Worm (Caenorhabditis elegans) whole organism, early embryonic: ENCODE results near the gene Y57A10C.10.

Experiments
- B0310.2 ChIP-seq: sonication (generic microtip); optimal IDR thresholded peaks from 2 replicates; lab custom pipeline; 2016; ENCODE audit warnings: mild to moderate bottlenecking, missing genetic modification characterization, missing compliant biosample characterization
- F13C5.2 ChIP-seq: sonication (generic microtip); optimal IDR thresholded peaks from 2 replicates; lab custom pipeline; 2017; ENCODE audit warnings: mild to moderate bottlenecking, missing genetic modification characterization, inconsistent platforms, missing compliant biosample characterization
- aly-1 ChIP-seq: sonication (generic microtip); optimal IDR thresholded peaks from 2 replicates; lab custom pipeline; 2016; ENCODE audit warnings: missing genetic modification characterization, missing compliant biosample characterization
- ama-1 ChIP-seq: fragments of 150-350 bp; optimal IDR thresholded peaks from 2 replicates; lab custom pipeline; 2014
- ceh-13 ChIP-seq: fragments of 200-800 bp; sonication (Bioruptor generic); optimal IDR thresholded peaks from 2 replicates; lab custom pipeline; 2018; ENCODE audit warnings: mild to moderate bottlenecking, missing genetic modification characterization, missing compliant biosample characterization
- ceh-36 ChIP-seq: sonication (generic microtip); optimal IDR thresholded peaks from 2 replicates; lab custom pipeline; 2016; ENCODE audit warnings: missing genetic modification characterization, inconsistent platforms, missing compliant biosample characterization
- ets-7 ChIP-seq: sonication (generic microtip); optimal IDR thresholded peaks from 2 replicates; lab custom pipeline; 2016; ENCODE audit warnings: missing genotype, missing genetic modification characterization, missing compliant biosample characterization
- flt-1 ChIP-seq: fragments of 200-800 bp; sonication (Bioruptor generic); IDR thresholded peaks from 2 replicates; pipeline ENCODE4 v1.3.6; 2022; ENCODE audit warnings: missing genetic modification characterization, missing compliant biosample characterization
- hmbx-1 ChIP-seq: sonication (generic microtip); optimal IDR thresholded peaks from 2 replicates; lab custom pipeline; 2016; ENCODE audit warnings: mild to moderate bottlenecking, missing genetic modification characterization, missing compliant biosample characterization
- hmg-4 ChIP-seq: fragments of 200-800 bp; sonication (Bioruptor generic); optimal IDR thresholded peaks from 2 replicates; lab custom pipeline; 2018; ENCODE audit warnings: mild to moderate bottlenecking, missing genetic modification characterization, missing compliant biosample characterization
- hnd-1 ChIP-seq: sonication (generic microtip); optimal IDR thresholded peaks from 2 replicates; lab custom pipeline; 2016; ENCODE audit warnings: missing genetic modification characterization, missing compliant biosample characterization
- pes-1 ChIP-seq: fragments of 200-800 bp; sonication (Bioruptor generic); IDR thresholded peaks from 2 replicates; pipeline ENCODE4 v1.3.6; 2022; ENCODE audit warnings: missing genetic modification reagents, missing genetic modification characterization, missing compliant biosample characterization
- scrt-1 ChIP-seq: fragments of 200-800 bp; sonication (Bioruptor generic); IDR thresholded peaks from 2 replicates; pipeline ENCODE4 v1.3.6; 2022; ENCODE audit warnings: missing genetic modification characterization, missing compliant biosample characterization
- sea-1 ChIP-seq: fragments of 200-800 bp; sonication (Bioruptor generic); conservative IDR thresholded peaks from 2 replicates; pipeline ENCODE4 v1.3.6; 2022; ENCODE audit warnings: missing genetic modification characterization, missing compliant biosample characterization
- tbx-11 ChIP-seq: fragments of 200-800 bp; sonication (Bioruptor generic); IDR thresholded peaks from 2 replicates; pipeline ENCODE4 v1.3.6; 2022; ENCODE audit warnings: missing genetic modification characterization, missing compliant biosample characterization
- tbx-37 ChIP-seq: fragments of 200-800 bp; sonication (Bioruptor generic); conservative IDR thresholded peaks from 2 replicates; pipeline ENCODE4 v1.3.6; 2022; ENCODE audit warnings: missing genetic modification reagents, missing genetic modification characterization, missing compliant biosample characterization
- tra-4 ChIP-seq: sonication (generic microtip); optimal IDR thresholded peaks from 2 replicates; lab custom pipeline; 2017; ENCODE audit warnings: missing genetic modification characterization, missing compliant biosample characterization

Gene Y57A10C.10

DNA sequence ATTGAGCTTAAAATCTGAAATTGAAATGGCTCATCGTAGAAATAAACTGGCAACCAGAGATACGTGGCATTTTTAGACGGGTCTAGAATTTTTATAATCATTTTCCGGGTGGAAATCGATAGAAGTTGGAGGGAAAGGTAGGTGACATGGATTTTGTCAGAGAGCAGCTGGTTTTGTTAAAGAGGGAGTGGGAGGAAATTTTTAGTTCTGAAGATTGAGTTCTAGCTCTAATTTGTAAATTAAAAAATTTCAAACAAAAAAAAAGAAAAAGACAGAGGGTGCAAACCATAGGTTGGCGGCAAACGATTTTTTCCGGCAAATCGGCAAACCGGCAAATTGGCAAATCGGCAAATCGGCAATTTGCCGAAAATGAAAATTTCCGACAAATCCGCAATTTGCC is 15.6 kb upstream of the Y57A10C.10 start, which contains the start of gene sre-32:
sre-32 (minus strand) TSS at position 101 of the 400 bp plus-strand sequence.
- TF ChIP-seq tbx-11 (GFP tag; lab: Robert Waterston, UW) = no peak
- TF ChIP-seq scrt-1 (GFP tag; lab: Robert Waterston, UW) = no peak
- no peak for TF ChIP-seq tra-4 (tag; lab: Kevin White, UChicago)
- TF ChIP-seq hnd-1 (tag; lab: Kevin White, UChicago) = no peak
- no peak for TF ChIP-seq F13C5.2
- TF ChIP-seq B0310.2 (tag; lab: Kevin White, UChicago) = no peak
- TF ChIP-seq ceh-36 (tag; lab: Kevin White, UChicago) = no peak
- TF ChIP-seq hmbx-1 = no peak
- TF ChIP-seq ama-1 = no peak

DNA sequence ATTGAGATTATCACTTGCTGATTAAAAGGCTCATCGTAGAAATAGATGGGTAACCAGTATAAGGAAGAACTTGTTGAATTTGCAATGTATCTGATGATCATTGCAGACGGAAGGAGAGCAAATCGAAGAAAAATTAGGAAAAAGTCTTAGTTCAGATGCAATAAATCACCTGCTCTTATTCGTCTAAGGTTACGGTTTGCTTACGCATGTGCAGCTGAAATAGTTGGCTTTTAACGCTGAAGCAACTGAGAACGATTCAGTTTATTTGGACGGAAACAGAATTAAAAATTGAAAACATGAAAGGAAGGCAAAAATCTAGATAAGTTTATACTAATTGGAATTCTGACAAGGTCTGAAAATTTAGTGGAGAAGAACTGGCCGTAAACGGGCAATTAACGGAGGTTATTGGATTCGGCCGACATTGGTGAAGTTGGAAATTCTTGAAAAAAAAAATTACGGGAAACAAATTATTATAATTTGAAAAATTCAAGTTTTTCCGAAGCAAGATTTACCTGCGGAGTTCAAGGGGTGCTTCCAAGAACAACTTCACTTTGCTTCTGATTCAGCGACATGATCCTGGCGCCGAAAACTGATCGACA is 11.8 kb upstream of the Y57A10C.10 start, which contains the start of the genes sre-35 and sre-33:
sre-35 (minus strand) TSS at position 101 of the 599 bp plus-strand sequence.
sre-33 (plus strand) TSS at position 549 of the 599 bp plus-strand sequence.
- no peak for TF ChIP-seq hmbx-1
- no peak for TF ChIP-seq sea-1 (GFP tag; lab: Robert Waterston, UW)
- TF ChIP-seq aly-1 = no peak
- TF ChIP-seq ceh-36 (tag; lab: Kevin White, UChicago) = no peak
- no peak for TF ChIP-seq ceh-13 (GFP tag; lab: Kevin White, UChicago)
- TF ChIP-seq ama-1 = no peak
- TF ChIP-seq flt-1 (GFP tag; lab: Robert Waterston, UW) = no peak
- no peak for TF ChIP-seq B0310.2 (tag; lab: Kevin White, UChicago)

DNA sequence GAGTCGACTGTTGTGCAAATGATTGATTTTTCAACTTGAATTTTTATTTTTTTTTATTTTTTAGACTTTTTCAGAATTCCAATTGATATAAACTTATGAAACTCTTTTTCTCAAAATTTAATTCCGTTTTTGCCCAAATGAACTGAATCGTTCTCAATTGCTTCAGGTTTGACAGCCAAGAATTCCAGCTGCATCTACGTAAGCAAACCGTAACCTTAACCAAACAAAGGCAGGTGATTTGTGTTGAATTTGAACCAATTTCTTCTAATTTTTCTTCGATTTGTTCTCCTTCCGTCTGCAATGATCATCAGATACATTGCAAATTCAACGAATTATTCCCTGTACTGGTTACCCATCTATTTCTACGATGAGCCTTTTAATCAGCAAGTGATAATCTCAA is 8.8 kb upstream of the Y57A10C.10 start, which contains the start of gene sre-34:
sre-34 (plus strand) TSS at position 301 of the 400 bp plus-strand sequence.
- no peak for TF ChIP-seq F13C5.2

DNA sequence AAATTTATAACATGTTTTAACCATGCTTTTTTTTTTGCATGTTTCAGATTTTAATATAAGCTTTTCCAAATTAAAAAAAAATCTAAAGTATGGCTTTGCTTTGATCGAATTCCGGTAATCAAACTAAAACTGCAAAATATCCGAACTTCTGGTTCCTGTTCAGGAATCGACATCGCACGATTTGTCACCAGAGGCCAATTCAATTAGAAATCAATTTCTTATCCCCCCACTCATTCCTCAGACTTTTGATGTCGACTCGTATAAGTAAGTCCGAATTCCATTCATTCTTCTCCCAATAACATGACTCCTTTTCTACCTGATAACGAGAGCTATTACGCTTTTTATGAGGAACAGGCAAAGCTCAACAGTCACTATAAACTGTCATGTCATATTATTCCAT is 7.2 kb upstream of the Y57A10C.10 start, which contains the start of gene srh-27:
srh-27 (plus strand) TSS at position 301 of the 400 bp plus-strand sequence.
- TF ChIP-seq ama-1 (no peak), flt-1 (GFP tag; lab: Robert Waterston, UW) (no peak), hnd-1 (tag; lab: Kevin White, UChicago) (no peak), pes-1 (GFP tag; lab: Robert Waterston, UW) (no peak), ceh-13 (GFP tag; lab: Kevin White, UChicago) (no peak), B0310.2 (tag; lab: Kevin White, UChicago) (no peak), tbx-11 (GFP tag; lab: Robert Waterston, UW) (no peak), hmg-4 (no peak), tra-4 (tag; lab: Kevin White, UChicago) (no peak), sea-1 (GFP tag; lab: Robert Waterston, UW) (no peak), aly-1 (no peak), ets-7 (tag; lab: Kevin White, UChicago) (no peak), scrt-1 (GFP tag; lab: Robert Waterston, UW) (no peak), tbx-37 (GFP tag; lab: Robert Waterston, UW) (no peak), F13C5.2 (no peak), hmbx-1 (no peak)

DNA sequence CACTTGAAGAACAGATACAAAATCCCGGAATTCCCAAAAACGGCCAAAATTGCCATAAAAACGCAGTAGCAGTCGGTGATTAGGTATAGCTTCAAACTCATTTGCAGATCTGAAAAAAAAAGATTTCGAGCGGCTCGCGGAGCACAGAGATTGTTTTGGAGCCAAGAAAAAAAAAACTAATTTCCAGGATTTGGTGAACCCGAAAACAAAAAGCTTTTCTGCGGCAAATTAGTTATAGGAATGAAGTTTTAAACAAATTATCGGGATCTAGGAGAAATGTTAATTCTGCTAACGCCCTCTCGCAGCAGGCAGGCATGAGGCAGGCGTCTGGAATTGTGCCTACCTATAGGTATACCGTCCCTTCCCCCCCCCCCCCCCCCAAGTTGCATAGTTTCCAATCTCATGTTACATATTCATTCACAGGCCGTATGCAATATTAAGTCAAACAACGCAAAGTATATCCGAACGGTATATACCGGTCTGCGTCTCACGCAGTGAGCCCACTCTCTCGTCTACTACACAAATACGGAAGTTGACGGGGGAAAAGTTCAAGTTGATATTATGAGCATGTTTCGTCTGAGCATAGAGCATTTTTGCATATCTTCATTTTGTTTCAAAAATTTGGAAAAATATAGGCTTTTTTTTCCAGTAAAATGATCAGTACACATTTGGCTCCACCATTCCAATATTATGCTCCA is 3.8 kb upstream of the Y57A10C.10 start, which contains the start of the genes W05H5.1 and pitr-6:
W05H5.1 (minus strand) TSS at position 101 of the 698 bp plus-strand sequence.
pitr-6 (plus strand) TSS at position 648 of the 698 bp plus-strand sequence.
- TF ChIP-seq flt-1 (GFP tag; lab: Robert Waterston, UW) = no peak
- no peak for TF ChIP-seq scrt-1 (GFP tag; lab: Robert Waterston, UW)
- TF ChIP-seq hnd-1 (tag; lab: Kevin White, UChicago) = no peak
- no peak for TF ChIP-seq sea-1 (GFP tag; lab: Robert Waterston, UW)
- no peak for TF ChIP-seq tbx-11 (GFP tag; lab: Robert Waterston, UW)

DNA sequence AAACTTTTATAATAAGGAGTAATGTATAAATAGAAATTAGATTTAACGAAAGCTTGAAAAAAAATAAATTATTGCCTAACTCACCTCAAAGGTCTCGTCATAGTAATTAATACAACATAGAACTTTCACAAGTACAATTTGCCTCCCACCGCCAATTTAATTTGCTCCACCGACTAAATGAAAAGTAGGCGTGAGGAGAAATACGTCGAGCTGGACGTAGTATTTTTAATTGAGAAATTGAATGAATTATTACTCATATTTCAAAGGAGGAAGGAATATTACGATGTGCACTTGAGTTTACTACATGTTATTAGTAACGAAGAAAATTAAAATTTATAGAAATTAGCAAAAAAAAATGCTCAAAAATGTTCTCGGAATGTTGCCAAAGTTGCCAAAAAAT is 2.6 kb downstream of the Y57A10C.10 start, which contains the start of gene Y57A10C.9:
Y57A10C.9 (minus strand) TSS at position 101 of the 400 bp plus-strand sequence.
- TF ChIP-seq sea-1 (GFP tag; lab: Robert Waterston, UW) (no peak), F13C5.2 (no peak), B0310.2 (tag; lab: Kevin White, UChicago) (no peak), tbx-11 (GFP tag; lab: Robert Waterston, UW) (no peak), pes-1 (GFP tag; lab: Robert Waterston, UW) (no peak), ceh-13 (GFP tag; lab: Kevin White, UChicago) (no peak), aly-1 (no peak), flt-1 (GFP tag; lab: Robert Waterston, UW) (no peak), ceh-36 (tag; lab: Kevin White, UChicago) (no peak), ama-1 (no peak), hnd-1 (tag; lab: Kevin White, UChicago) (no peak), scrt-1 (GFP tag; lab: Robert Waterston, UW) (no peak), hmg-4 (no peak), tbx-37 (GFP tag; lab: Robert Waterston, UW) (no peak), ets-7 (tag; lab: Kevin White, UChicago) (no peak), tra-4 (tag; lab: Kevin White, UChicago) (no peak), hmbx-1 (no peak)

DNA sequence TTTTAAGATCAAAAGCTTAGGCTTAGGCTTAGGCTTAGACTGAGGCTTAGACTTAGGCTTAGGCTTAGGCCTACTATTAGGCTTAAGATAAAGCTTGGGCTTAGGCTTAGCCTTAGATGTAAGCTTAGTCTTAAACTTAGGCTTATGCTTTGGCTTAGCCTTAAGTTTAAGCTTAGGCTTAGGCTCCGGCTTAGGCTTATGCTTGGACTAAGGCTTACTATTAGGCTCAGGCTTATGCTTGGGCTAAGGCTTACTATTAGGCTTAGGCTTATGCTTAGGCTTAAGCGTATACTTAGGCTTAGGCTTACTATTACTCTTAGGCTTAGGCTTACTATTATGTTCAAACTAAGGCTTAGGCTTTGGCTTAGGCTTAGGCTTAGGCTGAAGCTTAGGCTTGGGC is 4.3 kb downstream of the Y57A10C.10 start:
- peak; percentile 82 for TF ChIP-seq ceh-36 (tag; lab: Kevin White, UChicago)
- TF ChIP-seq tbx-11 (GFP tag; lab: Robert Waterston, UW) = no peak
